Fruit fly (Drosophila melanogaster): Measurements from ENCODE around the gene Set8.

dm6 chr3R:14299891-14300290, 15.9 kb upstream of the Set8 start:
- TF ChIP-seq Hr96 (GFP tag; optimal IDR thresholded peaks at IDR 0.05): no peak
- peak; percentile 45 for TF ChIP-seq CG12768 (GFP tag; optimal IDR thresholded peaks at IDR 0.05)
- peak; percentile 21 for TF ChIP-seq pad (GFP tag; optimal IDR thresholded peaks at IDR 0.05)
- no peak for TF ChIP-seq cnc (optimal IDR thresholded peaks at IDR 0.05)
- no peak for TF ChIP-seq kay (GFP tag; ENCODE audit: borderline replicate concordance)

Data from whole organism, adult.